Worm (Caenorhabditis elegans) whole organism, young adult: ENCODE results near the gene idpa-2.

Source experiments
- B0336.3 ChIP-seq: fragments of 200-800 bp; sonication (Bioruptor generic); IDR thresholded peaks from 2 replicates; pipeline ENCODE4 v1.3.6; 2022; ENCODE audit warnings: missing genetic modification characterization, missing compliant biosample characterization
- C17E4.6 ChIP-seq: fragments of 200-800 bp; sonication (Bioruptor generic); IDR thresholded peaks from 2 replicates; pipeline ENCODE4 v1.3.6; 2022; ENCODE audit warnings: missing genetic modification reagents, missing genetic modification characterization, missing compliant biosample characterization
- F37B4.10 ChIP-seq: fragments of 200-800 bp; sonication (Bioruptor generic); IDR thresholded peaks from 2 replicates; pipeline ENCODE4 v1.3.6; 2022; ENCODE audit warnings: missing genetic modification characterization, missing compliant biosample characterization
- F49E8.2 ChIP-seq: sonication (generic microtip); optimal IDR thresholded peaks from 3 replicates; lab custom pipeline; 2017; ENCODE audit warnings: missing genetic modification characterization, mild to moderate bottlenecking, missing compliant biosample characterization, antibody characterized with exemption, moderate library complexity; ENCODE audit not compliant: insufficient read depth
- Y56A3A.18 ChIP-seq: fragments of 200-800 bp; sonication (Bioruptor generic); IDR thresholded peaks from 2 replicates; pipeline ENCODE4 v1.3.6; 2022; ENCODE audit warnings: missing genetic modification reagents, missing genetic modification characterization, missing compliant biosample characterization
- Y67H2A.10 ChIP-seq: fragments of 200-800 bp; sonication (Bioruptor generic); conservative IDR thresholded peaks from 2 replicates; pipeline ENCODE4 v1.3.6; 2022; ENCODE audit warnings: missing genetic modification reagents, missing genetic modification characterization, missing compliant biosample characterization
- ama-1 ChIP-seq, 3 experiments: fragments of 150-350 bp in 1 of 3; sonication (generic microtip) in 2 of 3; optimal IDR thresholded peaks; 2 replicates each; lab custom pipeline; 2014 to 2018; ENCODE audit warnings: missing biosample characterization in 2 of 3, missing genetic modification characterization in 2 of 3, missing genetic modification reagents in 2 of 3
- attf-3 ChIP-seq: fragments of 200-800 bp; sonication (Bioruptor generic); conservative IDR thresholded peaks from 2 replicates; pipeline ENCODE4 v1.3.6; 2022; ENCODE audit warnings: missing genetic modification reagents, missing genetic modification characterization, missing compliant biosample characterization
- ceh-40 ChIP-seq: fragments of 200-800 bp; sonication (Bioruptor generic); IDR thresholded peaks from 2 replicates; pipeline ENCODE4 v1.3.6; 2022; ENCODE audit warnings: missing genetic modification characterization, missing compliant biosample characterization
- dpff-1 ChIP-seq: sonication (generic microtip); optimal IDR thresholded peaks from 2 replicates; lab custom pipeline; 2017; ENCODE audit warnings: mild to moderate bottlenecking, missing genetic modification characterization, missing compliant biosample characterization
- efl-1 ChIP-seq: fragments of 150-350 bp; optimal IDR thresholded peaks from 2 replicates; lab custom pipeline; 2014; ENCODE audit warnings: missing biosample characterization, missing genetic modification reagents, missing genetic modification characterization
- ekl-4 ChIP-seq: fragments of 200-800 bp; sonication (Bioruptor generic); IDR thresholded peaks from 2 replicates; pipeline ENCODE4 v1.3.6; 2022; ENCODE audit warnings: missing genetic modification reagents, missing genetic modification characterization, missing compliant biosample characterization
- lin-40 ChIP-seq: sonication (generic microtip); optimal IDR thresholded peaks from 2 replicates; lab custom pipeline; 2016; ENCODE audit warnings: missing genetic modification characterization, mild to moderate bottlenecking, missing compliant biosample characterization, missing genotype, missing genetic modification reagents
- lin-54 ChIP-seq: fragments of 200-800 bp; sonication (Bioruptor generic); optimal IDR thresholded peaks from 2 replicates; lab custom pipeline; 2018; ENCODE audit warnings: mild to moderate bottlenecking, missing genetic modification characterization, missing compliant biosample characterization
- madf-10 ChIP-seq: sonication (generic microtip); optimal IDR thresholded peaks from 2 replicates; lab custom pipeline; 2016; ENCODE audit warnings: mild to moderate bottlenecking, missing genetic modification characterization, missing compliant biosample characterization
- madf-3 ChIP-seq: fragments of 200-800 bp; sonication (Bioruptor generic); IDR thresholded peaks from 2 replicates; pipeline ENCODE4 v1.3.6; 2022; ENCODE audit warnings: missing genetic modification reagents, missing genetic modification characterization, missing compliant biosample characterization
- mes-4 ChIP-seq: sonication (generic microtip); optimal IDR thresholded peaks from 2 replicates; lab custom pipeline; 2016; ENCODE audit warnings: missing genotype, missing genetic modification characterization, missing compliant biosample characterization
- nhr-179 ChIP-seq: sonication (generic microtip); optimal IDR thresholded peaks from 2 replicates; lab custom pipeline; 2016; ENCODE audit warnings: mild to moderate bottlenecking, missing genetic modification characterization, missing compliant biosample characterization
- rcor-1 ChIP-seq: fragments of 200-800 bp; sonication (Bioruptor generic); IDR thresholded peaks from 2 replicates; pipeline ENCODE4 v1.3.6; 2022; ENCODE audit warnings: missing genetic modification reagents, missing genetic modification characterization, missing compliant biosample characterization
- repo-1 ChIP-seq: sonication (generic microtip); optimal IDR thresholded peaks from 2 replicates; lab custom pipeline; 2017; ENCODE audit warnings: mild to moderate bottlenecking, missing genetic modification characterization, missing compliant biosample characterization
- snpc-1.3 ChIP-seq: sonication (generic microtip); optimal IDR thresholded peaks from 2 replicates; lab custom pipeline; 2017; ENCODE audit warnings: missing genetic modification characterization, mild to moderate bottlenecking, missing compliant biosample characterization, antibody characterized with exemption, moderate library complexity, missing genotype, missing genetic modification reagents; ENCODE audit not compliant: insufficient read depth
- snpc-4 ChIP-seq, 5 experiments: fragments of 150-350 bp in 1 of 5; sonication (generic microtip) in 4 of 5; optimal IDR thresholded peaks; 2 replicates each; lab custom pipeline; 2014 to 2018; ENCODE audit warnings: missing genetic modification characterization in 5 of 5, missing biosample characterization in 3 of 5, antibody characterized with exemption in 2 of 5, mild to moderate bottlenecking in 2 of 5, missing compliant biosample characterization in 2 of 5, missing genotype in 2 of 5, moderate library complexity in 2 of 5, missing genetic modification reagents in 1 of 5
- somi-1 ChIP-seq: fragments of 200-800 bp; sonication (Bioruptor generic); optimal IDR thresholded peaks from 2 replicates; lab custom pipeline; 2018; ENCODE audit warnings: mild to moderate bottlenecking, missing genetic modification characterization, missing compliant biosample characterization
- unc-62 ChIP-seq: fragments of 150-350 bp; optimal IDR thresholded peaks from 2 replicates; lab custom pipeline; 2014; ENCODE audit warnings: missing biosample characterization, missing genetic modification reagents, missing genetic modification characterization
- xnd-1 ChIP-seq: sonication (generic microtip); optimal IDR thresholded peaks from 2 replicates; lab custom pipeline; 2016; ENCODE audit warnings: missing genotype, missing genetic modification reagents, missing genetic modification characterization, missing compliant biosample characterization
- ztf-22 ChIP-seq: fragments of 200-800 bp; sonication (Bioruptor generic); optimal IDR thresholded peaks from 2 replicates; lab custom pipeline; 2018; ENCODE audit warnings: mild to moderate bottlenecking, missing genetic modification characterization, moderate library complexity, missing compliant biosample characterization
- ztf-26 ChIP-seq: sonication (generic microtip); optimal IDR thresholded peaks from 2 replicates; lab custom pipeline; 2017; ENCODE audit warnings: missing genetic modification characterization, missing compliant biosample characterization
- ztf-28 ChIP-seq: fragments of 200-800 bp; sonication (Bioruptor generic); IDR thresholded peaks from 2 replicates; pipeline ENCODE4 v1.3.6; 2022; ENCODE audit warnings: missing genetic modification reagents, missing genetic modification characterization, missing compliant biosample characterization
- ztf-3 ChIP-seq: fragments of 200-800 bp; sonication (Bioruptor generic); optimal IDR thresholded peaks from 2 replicates; lab custom pipeline; 2018; ENCODE audit warnings: mild to moderate bottlenecking, missing genetic modification characterization, missing compliant biosample characterization

idpa-2 gene

ce11 chrII:8818257-8818656, 25.7 kb upstream of the idpa-2 start:
- TF ChIP-seq somi-1 (GFP tag; lab: Kevin White, UChicago) (peak; percentile 36), lin-40 (tag; lab: Kevin White, UChicago) (peak; percentile 23), ztf-22 (GFP tag; lab: Kevin White, UChicago) (no peak), ztf-26 (tag; lab: Kevin White, UChicago) (peak; percentile 49)

- TF ChIP-seq repo-1 (tag; lab: Kevin White, UChicago) (peak; percentile 26), dpff-1 (tag; lab: Kevin White, UChicago) (no peak), ztf-26 (tag; lab: Kevin White, UChicago) (peak; percentile 58)
Observed at ce11 chrII:8817225-8817624, 24.7 kb upstream of the idpa-2 start.

ce11 chrII:8814231-8814630, 21.7 kb upstream of the idpa-2 start:
- TF ChIP-seq efl-1 (GFP tag; lab: Kevin White, UChicago) (no peak), nhr-179 (no peak), ztf-28 (GFP tag; lab: Robert Waterston, UW) (no peak), C17E4.6 (GFP tag; lab: Robert Waterston, UW) (no peak), attf-3 (GFP tag; lab: Robert Waterston, UW) (no peak), F49E8.2 (no peak), snpc-1.3 (tag; lab: Kevin White, UChicago) (no peak), F37B4.10 (GFP tag; lab: Robert Waterston, UW) (no peak), rcor-1 (GFP tag; lab: Robert Waterston, UW) (no peak), xnd-1 (tag; lab: Kevin White, UChicago) (no peak), madf-3 (GFP tag; lab: Robert Waterston, UW) (no peak), lin-54 (GFP tag; lab: Kevin White, UChicago) (no peak), mes-4 (no peak), snpc-4 (GFP tag; optimal IDR thresholded peaks at IDR 0.05; lab: Kevin White, UChicago) (no peak), snpc-4 (tag; optimal IDR thresholded peaks at IDR 0.05; lab: Kevin White, UChicago) (no peak)

- no peak for TF ChIP-seq ztf-3 (GFP tag; lab: Kevin White, UChicago)
- TF ChIP-seq unc-62 (GFP tag; lab: Kevin White, UChicago): no peak
- TF ChIP-seq somi-1 (GFP tag; lab: Kevin White, UChicago): peak; percentile 66
- no peak for TF ChIP-seq B0336.3 (GFP tag; lab: Robert Waterston, UW)
- peak; percentile 5 for TF ChIP-seq lin-40 (tag; lab: Kevin White, UChicago)
Observed at ce11 chrII:8813659-8814058, 21.1 kb upstream of the idpa-2 start.

ce11 chrII:8812346-8812745, 19.8 kb upstream of the idpa-2 start:
- TF ChIP-seq B0336.3 (GFP tag; lab: Robert Waterston, UW): peak; percentile 31; the same call in 1 of the 2 replicates
- TF ChIP-seq ekl-4: 0 out of 2 replicates have a peak, but pooled peaks have one; percentile 39
- TF ChIP-seq madf-10 (tag; lab: Kevin White, UChicago): no peak

- TF ChIP-seq ama-1 (optimal IDR thresholded peaks at IDR 0.05; lab: Kevin White, UChicago) (peak; percentile 72), ama-1 (GFP tag; optimal IDR thresholded peaks at IDR 0.05; lab: Kevin White, UChicago) (no peak), Y56A3A.18 (no peak), Y67H2A.10 (GFP tag; lab: Robert Waterston, UW) (no peak), ceh-40 (GFP tag; lab: Robert Waterston, UW) (no peak)
Observed at ce11 chrII:8811825-8812224, 19.3 kb upstream of the idpa-2 start.
